Fruit fly (Drosophila melanogaster): ENCODE results near the gene CG42827.

CG42827 gene

DNA sequence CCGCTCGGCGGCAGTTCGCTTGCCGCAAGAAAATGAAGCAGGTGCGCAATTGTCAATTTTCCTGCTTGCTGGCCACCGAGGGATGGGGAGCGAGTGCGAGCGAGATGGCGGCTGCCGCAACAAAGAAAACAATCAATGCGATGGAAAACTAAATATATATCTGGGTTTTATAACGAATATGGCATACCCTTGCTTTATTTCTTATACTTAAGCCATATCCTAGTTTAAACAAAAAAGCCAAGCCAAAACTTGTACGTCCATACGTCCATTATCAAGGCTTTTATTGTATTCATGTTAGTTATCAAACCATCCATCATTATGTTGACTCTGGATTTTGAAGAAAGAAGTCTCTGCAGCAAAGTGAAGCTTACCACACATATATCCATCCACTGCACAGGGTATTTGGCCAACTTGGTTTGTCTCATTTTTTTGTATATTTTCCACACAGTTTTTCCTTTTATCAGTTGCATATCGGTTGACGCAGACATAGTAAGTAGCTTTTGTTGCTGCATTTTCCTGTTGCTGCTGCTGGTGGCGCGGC is 18.1 kb downstream of the CG42827 start (continued):
- TF ChIP-seq achi (GFP tag; optimal IDR thresholded peaks at IDR 0.05) (no peak), CG34406 (GFP tag; optimal IDR thresholded peaks at IDR 0.05) (no peak), Ets96B (tag; optimal IDR thresholded peaks at IDR 0.05) (no peak), CG3032 (tag; optimal IDR thresholded peaks at IDR 0.05) (no peak), dac (GFP tag; optimal IDR thresholded peaks at IDR 0.05) (peak; percentile 32), Eip93F (GFP tag; optimal IDR thresholded peaks at IDR 0.05) (no peak), CG11902 (GFP tag; optimal IDR thresholded peaks at IDR 0.05) (no peak), CG6792 (GFP tag; optimal IDR thresholded peaks at IDR 0.05) (no peak), pdm3 (GFP tag; optimal IDR thresholded peaks at IDR 0.05) (no peak), CG6808 (GFP tag; optimal IDR thresholded peaks at IDR 0.05) (no peak), ss (GFP tag; optimal IDR thresholded peaks at IDR 0.05) (no peak), CG6854 (GFP tag; optimal IDR thresholded peaks at IDR 0.05) (no peak), esn (GFP tag; optimal IDR thresholded peaks at IDR 0.05) (no peak), CG6276 (GFP tag; optimal IDR thresholded peaks at IDR 0.05) (peak; percentile 49), Hr38 (GFP tag; optimal IDR thresholded peaks at IDR 0.05) (no peak), CG3919 (GFP tag; optimal IDR thresholded peaks at IDR 0.05) (no peak), CG11294 (GFP tag; IDR thresholded peaks at IDR 0.05) (no peak), Smox (GFP tag; optimal IDR thresholded peaks at IDR 0.05) (no peak), CG10669 (GFP tag; optimal IDR thresholded peaks at IDR 0.05) (no peak), Met (GFP tag; optimal IDR thresholded peaks at IDR 0.05) (no peak), svp (GFP tag) (no peak), salr (GFP tag; optimal IDR thresholded peaks at IDR 0.05) (no peak), CG15336 (GFP tag; IDR thresholded peaks at IDR 0.05) (peak; percentile 69)

- TF ChIP-seq Sox102F (GFP tag; optimal IDR thresholded peaks at IDR 0.05): no peak
- no peak for TF ChIP-seq esn (GFP tag; optimal IDR thresholded peaks at IDR 0.05)
- TF ChIP-seq fkh (GFP tag; optimal IDR thresholded peaks at IDR 0.05): no peak
- TF ChIP-seq dac (GFP tag; optimal IDR thresholded peaks at IDR 0.05): peak; percentile 46
- no peak for TF ChIP-seq Hr38 (GFP tag; optimal IDR thresholded peaks at IDR 0.05)
- no peak for TF ChIP-seq Blimp-1 (GFP tag; optimal IDR thresholded peaks at IDR 0.05)
- TF ChIP-seq Lpt (GFP tag; optimal IDR thresholded peaks at IDR 0.05): peak; percentile 39
- TF ChIP-seq vri (GFP tag; optimal IDR thresholded peaks at IDR 0.05): no peak
- peak; percentile 18 for TF ChIP-seq CG10669 (GFP tag; optimal IDR thresholded peaks at IDR 0.05)
- TF ChIP-seq Hr39 (GFP tag; optimal IDR thresholded peaks at IDR 0.05): no peak
- TF ChIP-seq Ets96B (tag; optimal IDR thresholded peaks at IDR 0.05): peak; percentile 12
- 0 out of 2 replicates have a peak, but pooled peaks have one; percentile 23 for TF ChIP-seq CG11294 (GFP tag; IDR thresholded peaks at IDR 0.05)
- TF ChIP-seq CG11762 (GFP tag; optimal IDR thresholded peaks at IDR 0.05; ENCODE audit: insufficient read depth): no peak
- TF ChIP-seq topi (GFP tag; optimal IDR thresholded peaks at IDR 0.05): no peak
- TF ChIP-seq CG8319 (GFP tag; optimal IDR thresholded peaks at IDR 0.05): no peak
- peak; percentile 19 for TF ChIP-seq pdm3 (GFP tag; optimal IDR thresholded peaks at IDR 0.05)
- TF ChIP-seq Gug (GFP tag; IDR thresholded peaks at IDR 0.05): no peak; the same call in 1 of the 2 replicates
- no peak for TF ChIP-seq CG6792 (GFP tag; optimal IDR thresholded peaks at IDR 0.05)
- no peak for TF ChIP-seq CG7368 (GFP tag; optimal IDR thresholded peaks at IDR 0.05)
- TF ChIP-seq Hr4 (GFP tag; optimal IDR thresholded peaks at IDR 0.05): no peak
- TF ChIP-seq Eip75B (GFP tag; optimal IDR thresholded peaks at IDR 0.05): peak; percentile 23
- peak; percentile 32 for TF ChIP-seq Sox14 (GFP tag; optimal IDR thresholded peaks at IDR 0.05)
- peak; percentile 1 for TF ChIP-seq net (GFP tag; optimal IDR thresholded peaks at IDR 0.05)
- peak; percentile 39; the same call in 1 of the 2 replicates for TF ChIP-seq CG15336 (GFP tag; IDR thresholded peaks at IDR 0.05)
- peak; percentile 62 for TF ChIP-seq CG3919 (GFP tag; optimal IDR thresholded peaks at IDR 0.05)
- TF ChIP-seq CG31627 (GFP tag; optimal IDR thresholded peaks at IDR 0.05): no peak
- TF ChIP-seq CG6163 (GFP tag; IDR thresholded peaks at IDR 0.05): peak; percentile 75
- no peak for TF ChIP-seq fd85E (GFP tag; optimal IDR thresholded peaks at IDR 0.05)
- no peak for TF ChIP-seq CG6276 (GFP tag; optimal IDR thresholded peaks at IDR 0.05)
- TF ChIP-seq CG10631 (GFP tag; optimal IDR thresholded peaks at IDR 0.05): peak; percentile 56
- peak; percentile 14 for TF ChIP-seq achi (GFP tag; optimal IDR thresholded peaks at IDR 0.05)
- TF ChIP-seq Smox (GFP tag; optimal IDR thresholded peaks at IDR 0.05): no peak
- TF ChIP-seq Eip93F (GFP tag; optimal IDR thresholded peaks at IDR 0.05): no peak
- no peak for TF ChIP-seq lz (GFP tag; optimal IDR thresholded peaks at IDR 0.05)
- no peak for TF ChIP-seq ss (GFP tag; optimal IDR thresholded peaks at IDR 0.05)
- TF ChIP-seq CG8632 (GFP tag; optimal IDR thresholded peaks at IDR 0.05): no peak
- no peak for TF ChIP-seq CG11902 (GFP tag; optimal IDR thresholded peaks at IDR 0.05)
- TF ChIP-seq svp (GFP tag): no peak
- TF ChIP-seq Ets21C (GFP tag; optimal IDR thresholded peaks at IDR 0.05): no peak
- peak; percentile 20 for TF ChIP-seq CG4318 (GFP tag; optimal IDR thresholded peaks at IDR 0.05)
- TF ChIP-seq Sox15 (GFP tag; optimal IDR thresholded peaks at IDR 0.05): no peak
- TF ChIP-seq CG9139 (GFP tag; optimal IDR thresholded peaks at IDR 0.05): no peak
Observed at dm6 chr3R:23392235-23392634, 19.5 kb downstream of the CG42827 start.
